Fruit fly (Drosophila melanogaster) whole organism, prepupa: ENCODE measurements around the gene GATAe.

ENCODE experiments used
- Blimp-1 ChIP-seq: fragments of 200-800 bp; sonication (Bioruptor generic); optimal IDR thresholded peaks from 3 replicates; lab custom pipeline; 2017; ENCODE audit warnings: missing biosample characterization, missing genetic modification characterization, mild to moderate bottlenecking, moderate library complexity, missing genetic modification reagents
- CG10631 ChIP-seq: fragments of 200-800 bp; sonication (Bioruptor generic); optimal IDR thresholded peaks from 2 replicates; lab custom pipeline; 2016; ENCODE audit warnings: missing biosample characterization, missing genetic modification characterization
- CG11902 ChIP-seq: fragments of 200-800 bp; sonication (Bioruptor generic); optimal IDR thresholded peaks from 3 replicates; lab custom pipeline; 2016; ENCODE audit warnings: missing biosample characterization, missing genetic modification characterization
- CG15336 ChIP-seq: fragments of 200-800 bp; sonication (Bioruptor generic); IDR thresholded peaks from 2 replicates; pipeline ENCODE4 v1.3.6; 2022; ENCODE audit warnings: missing biosample characterization, missing genetic modification characterization
- CG1621 ChIP-seq: fragments of 200-800 bp; sonication (Bioruptor generic); optimal IDR thresholded peaks from 3 replicates; lab custom pipeline; 2018; ENCODE audit warnings: missing biosample characterization, mild to moderate bottlenecking, missing genetic modification characterization
- CG3032 ChIP-seq: fragments of 200-800 bp; optimal IDR thresholded peaks from 2 replicates; lab custom pipeline; 2019; ENCODE audit warnings: missing biosample characterization, mild to moderate bottlenecking, missing genetic modification characterization, moderate library complexity
- CG31627 ChIP-seq: fragments of 200-800 bp; sonication (Bioruptor generic); optimal IDR thresholded peaks from 3 replicates; lab custom pipeline; 2016; ENCODE audit warnings: missing biosample characterization, missing genetic modification characterization
- CG34406 ChIP-seq: fragments of 200-800 bp; sonication (Bioruptor generic); optimal IDR thresholded peaks from 3 replicates; lab custom pipeline; 2016; ENCODE audit warnings: missing biosample characterization, missing genetic modification characterization
- CG6163 ChIP-seq: fragments of 200-800 bp; sonication (Bioruptor generic); IDR thresholded peaks from 3 replicates; pipeline ENCODE4 v1.3.6; 2022; ENCODE audit warnings: missing biosample characterization, missing genetic modification characterization
- CG6276 ChIP-seq: fragments of 200-800 bp; sonication (Bioruptor generic); optimal IDR thresholded peaks from 2 replicates; lab custom pipeline; 2017; ENCODE audit warnings: missing biosample characterization, mild to moderate bottlenecking, missing genetic modification characterization
- CG6808 ChIP-seq: fragments of 200-800 bp; sonication (Bioruptor generic); optimal IDR thresholded peaks from 3 replicates; lab custom pipeline; 2017; ENCODE audit warnings: missing biosample characterization, missing genetic modification characterization, mild to moderate bottlenecking, moderate library complexity, missing genetic modification reagents
- CG6854 ChIP-seq: fragments of 200-800 bp; sonication (Bioruptor generic); optimal IDR thresholded peaks from 2 replicates; lab custom pipeline; 2017; ENCODE audit warnings: missing biosample characterization, mild to moderate bottlenecking, missing genetic modification characterization
- CG8632 ChIP-seq: fragments of 200-800 bp; sonication (Bioruptor generic); optimal IDR thresholded peaks from 3 replicates; lab custom pipeline; 2016; ENCODE audit warnings: missing biosample characterization, missing genetic modification characterization
- CG9139 ChIP-seq: fragments of 200-800 bp; sonication (Bioruptor generic); optimal IDR thresholded peaks from 3 replicates; lab custom pipeline; 2017; ENCODE audit warnings: missing biosample characterization, mild to moderate bottlenecking, missing genetic modification characterization
- Eip75B ChIP-seq: fragments of 200-800 bp; sonication (Bioruptor generic); optimal IDR thresholded peaks from 3 replicates; lab custom pipeline; 2016; ENCODE audit warnings: missing biosample characterization, missing genetic modification characterization
- Eip78C ChIP-seq: fragments of 200-800 bp; sonication (Bioruptor generic); peaks from one replicate; lab custom pipeline; 2016; ENCODE audit warnings: missing biosample characterization, missing genetic modification characterization
- Eip93F ChIP-seq: fragments of 200-800 bp; sonication (Bioruptor generic); optimal IDR thresholded peaks from 2 replicates; lab custom pipeline; 2016; ENCODE audit warnings: missing biosample characterization, mild to moderate bottlenecking, missing genetic modification characterization
- Ets96B ChIP-seq: fragments of 200-800 bp; optimal IDR thresholded peaks from 2 replicates; lab custom pipeline; 2019; ENCODE audit warnings: missing biosample characterization, mild to moderate bottlenecking, missing genetic modification characterization, moderate library complexity
- Hr38 ChIP-seq: sonication (Bioruptor generic); optimal IDR thresholded peaks from 2 replicates; lab custom pipeline; 2016; ENCODE audit warnings: missing biosample characterization, missing genetic modification characterization
- Hr4 ChIP-seq: fragments of 200-800 bp; sonication (Bioruptor generic); optimal IDR thresholded peaks from 3 replicates; lab custom pipeline; 2016; ENCODE audit warnings: missing biosample characterization, missing genetic modification characterization
- Met ChIP-seq: fragments of 200-800 bp; sonication (Bioruptor generic); optimal IDR thresholded peaks from 3 replicates; lab custom pipeline; 2016; ENCODE audit warnings: missing biosample characterization, missing genetic modification characterization
- Sox102F ChIP-seq: fragments of 200-800 bp; sonication (Bioruptor generic); optimal IDR thresholded peaks from 2 replicates; lab custom pipeline; 2016; ENCODE audit warnings: missing biosample characterization, mild to moderate bottlenecking, missing genetic modification characterization
- Sox14 ChIP-seq: fragments of 200-800 bp; sonication (Bioruptor generic); optimal IDR thresholded peaks from 3 replicates; lab custom pipeline; 2016; ENCODE audit warnings: missing biosample characterization, missing genetic modification characterization
- Sox15 ChIP-seq: fragments of 200-800 bp; sonication (Bioruptor generic); optimal IDR thresholded peaks from 3 replicates; lab custom pipeline; 2016; ENCODE audit warnings: missing biosample characterization, missing genetic modification characterization
- achi ChIP-seq: fragments of 200-800 bp; sonication (Bioruptor generic); optimal IDR thresholded peaks from 3 replicates; lab custom pipeline; 2016; ENCODE audit warnings: missing biosample characterization, missing genetic modification characterization
- acj6 ChIP-seq: fragments of 200-800 bp; sonication (Bioruptor generic); optimal IDR thresholded peaks from 3 replicates; lab custom pipeline; 2016; ENCODE audit warnings: missing biosample characterization, missing genetic modification characterization
- cyc ChIP-seq: fragments of 200-800 bp; sonication (Bioruptor generic); optimal IDR thresholded peaks from 3 replicates; lab custom pipeline; 2016; ENCODE audit warnings: missing biosample characterization, missing genetic modification characterization
- dac ChIP-seq: fragments of 200-800 bp; sonication (Bioruptor generic); optimal IDR thresholded peaks from 2 replicates; lab custom pipeline; 2017; ENCODE audit warnings: missing biosample characterization, mild to moderate bottlenecking, missing genetic modification characterization
- eg ChIP-seq: fragments of 200-800 bp; sonication (Bioruptor generic); IDR thresholded peaks from 3 replicates; pipeline ENCODE4 v1.3.6; 2022; ENCODE audit warnings: missing biosample characterization, missing genetic modification characterization
- esn ChIP-seq: fragments of 200-800 bp; sonication (Bioruptor generic); optimal IDR thresholded peaks from 2 replicates; lab custom pipeline; 2016; ENCODE audit warnings: missing biosample characterization, mild to moderate bottlenecking, missing genetic modification characterization, moderate library complexity
- fd85E ChIP-seq: fragments of 200-800 bp; sonication (Bioruptor generic); optimal IDR thresholded peaks from 3 replicates; lab custom pipeline; 2016; ENCODE audit warnings: missing biosample characterization, missing genetic modification characterization
- lz ChIP-seq: fragments of 200-800 bp; sonication (Bioruptor generic); optimal IDR thresholded peaks from 3 replicates; lab custom pipeline; 2016; ENCODE audit warnings: missing biosample characterization, missing genetic modification characterization
- pdm3 ChIP-seq: fragments of 200-800 bp; sonication (Bioruptor generic); optimal IDR thresholded peaks from 3 replicates; lab custom pipeline; 2016; ENCODE audit warnings: missing biosample characterization, missing genetic modification characterization
- salr ChIP-seq, 2 experiments: fragments of 200-800 bp; sonication (Bioruptor generic); optimal IDR thresholded peaks; 3 replicates each; lab custom pipeline; 2016 to 2018; ENCODE audit warnings: missing biosample characterization in 2 of 2, missing genetic modification characterization in 2 of 2, mild to moderate bottlenecking in 1 of 2
- spab ChIP-seq: fragments of 200-800 bp; sonication (Bioruptor generic); optimal IDR thresholded peaks from 2 replicates; lab custom pipeline; 2017; ENCODE audit warnings: missing biosample characterization, mild to moderate bottlenecking, missing genetic modification characterization, missing genetic modification reagents
- ss ChIP-seq, 2 experiments: fragments of 200-800 bp; sonication (Bioruptor generic); optimal IDR thresholded peaks; 2 replicates in 1 of 2; 3 replicates in 1 of 2; lab custom pipeline; 2017 to 2018; ENCODE audit warnings: mild to moderate bottlenecking in 2 of 2, missing biosample characterization in 2 of 2, missing genetic modification characterization in 2 of 2, moderate library complexity in 1 of 2
- svp ChIP-seq: fragments of 200-800 bp; sonication (Bioruptor generic); peaks from one replicate; lab custom pipeline; 2016; ENCODE audit warnings: missing biosample characterization, missing genetic modification characterization
- topi ChIP-seq: fragments of 200-800 bp; sonication (Bioruptor generic); optimal IDR thresholded peaks from 3 replicates; lab custom pipeline; 2016; ENCODE audit warnings: missing biosample characterization, missing genetic modification characterization
- vri ChIP-seq: fragments of 200-800 bp; sonication (Bioruptor generic); optimal IDR thresholded peaks from 3 replicates; lab custom pipeline; 2016; ENCODE audit warnings: missing biosample characterization, mild to moderate bottlenecking, missing genetic modification characterization

The GATAe gene

DNA sequence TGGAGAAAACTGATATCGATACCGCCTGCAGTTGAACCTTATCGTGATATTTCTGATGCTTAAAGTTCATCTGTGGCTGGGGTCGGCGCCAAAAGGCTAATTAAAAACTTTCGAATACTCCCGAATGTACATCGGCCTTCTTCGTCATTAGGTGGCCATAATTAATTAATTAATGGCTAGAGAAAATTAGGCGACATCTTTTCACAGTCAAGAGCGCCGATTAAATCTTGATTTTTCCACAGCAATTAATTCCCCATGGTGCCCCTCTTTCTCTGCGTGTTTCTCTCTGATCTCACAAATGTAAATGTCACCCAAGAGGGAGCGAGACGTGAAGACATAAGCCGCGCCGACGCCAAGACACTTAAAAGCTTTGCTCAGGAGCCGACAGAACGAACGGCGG is 21.5 kb downstream of the GATAe start:
- TF ChIP-seq Ets96B (tag; lab: Kevin White, UChicago) (no peak), vri (GFP tag; lab: Kevin White, UChicago) (no peak), Eip93F (GFP tag; lab: Kevin White, UChicago) (no peak), esn (GFP tag; lab: Kevin White, UChicago) (no peak), CG1621 (no peak), salr (GFP tag; optimal IDR thresholded peaks at IDR 0.05; lab: Kevin White, UChicago) (no peak), CG9139 (GFP tag; lab: Kevin White, UChicago) (no peak), Blimp-1 (GFP tag; lab: Kevin White, UChicago) (no peak), CG6854 (GFP tag; lab: Kevin White, UChicago) (no peak), cyc (no peak), Sox15 (no peak), eg (GFP tag; lab: Robert Waterston, UW) (no peak), ss (GFP tag; optimal IDR thresholded peaks at IDR 0.05; lab: Kevin White, UChicago) (no peak), topi (GFP tag; lab: Kevin White, UChicago) (no peak), CG11902 (no peak), lz (no peak)

DNA sequence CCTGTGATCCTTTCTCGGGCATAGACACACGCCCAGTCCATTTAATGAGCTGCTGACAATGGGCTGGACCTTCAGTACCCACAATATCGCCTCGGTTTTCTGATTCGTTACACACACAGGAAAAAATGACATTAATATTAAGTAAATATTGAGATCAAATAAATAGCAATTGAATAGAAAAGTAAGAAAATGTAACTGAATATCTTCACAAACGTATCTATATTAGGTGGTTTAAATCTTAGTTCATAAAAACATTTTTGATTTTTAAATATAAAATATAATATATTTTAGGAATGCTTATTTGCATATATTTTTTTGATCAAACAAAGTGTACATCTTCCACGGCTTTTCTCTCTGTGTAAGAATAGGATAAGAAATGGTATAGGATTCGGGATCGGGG is 24.8 kb downstream of the GATAe start:
- no peak for TF ChIP-seq Ets96B (tag; lab: Kevin White, UChicago)
- no peak for TF ChIP-seq CG6276 (GFP tag; lab: Kevin White, UChicago)
- no peak for TF ChIP-seq CG8632 (GFP tag; lab: Kevin White, UChicago)
- TF ChIP-seq CG6808, result no peak
- TF ChIP-seq Eip75B (GFP tag; lab: Kevin White, UChicago), result no peak
- TF ChIP-seq CG9139 (GFP tag; lab: Kevin White, UChicago), result no peak
- no peak for TF ChIP-seq Sox14
- no peak for TF ChIP-seq achi (GFP tag; lab: Kevin White, UChicago)
- TF ChIP-seq cyc, result no peak
- TF ChIP-seq topi (GFP tag; lab: Kevin White, UChicago), result no peak
- TF ChIP-seq fd85E (GFP tag; lab: Kevin White, UChicago), result no peak
- no peak for TF ChIP-seq eg (GFP tag; lab: Robert Waterston, UW)
- TF ChIP-seq Hr4 (GFP tag; lab: Kevin White, UChicago), result no peak
- TF ChIP-seq CG3032 (tag; lab: Kevin White, UChicago), result no peak
- TF ChIP-seq, all 60 proteins: peak for 0

DNA sequence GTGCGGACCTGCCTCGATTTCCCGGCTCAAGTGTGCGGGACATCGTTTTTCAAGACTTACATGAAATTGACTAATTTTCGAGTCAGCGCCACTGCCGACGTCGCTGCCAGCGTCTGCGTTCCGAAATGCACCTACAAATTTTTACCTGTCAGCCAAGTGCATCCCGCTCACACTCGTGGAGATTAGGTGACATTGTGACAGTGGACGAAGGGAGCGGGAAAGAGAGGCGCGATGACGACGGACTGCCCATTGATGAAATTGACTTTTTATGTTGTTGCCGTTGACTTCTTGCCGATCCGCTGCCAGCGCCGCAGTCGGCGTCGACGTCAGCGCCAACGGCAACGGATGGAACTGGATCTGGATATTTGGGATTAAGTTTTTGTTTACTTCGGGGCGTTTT is 25.3 kb downstream of the GATAe start:
- TF ChIP-seq CG34406 (no peak), CG31627 (GFP tag; lab: Kevin White, UChicago) (no peak), CG15336 (no peak), CG10631 (GFP tag; lab: Kevin White, UChicago) (no peak), topi (GFP tag; lab: Kevin White, UChicago) (no peak), Eip93F (GFP tag; lab: Kevin White, UChicago) (no peak), Sox102F (GFP tag; lab: Kevin White, UChicago) (no peak), pdm3 (GFP tag; lab: Kevin White, UChicago) (no peak), Hr38 (GFP tag; lab: Kevin White, UChicago) (no peak), dac (no peak), spab (GFP tag; lab: Kevin White, UChicago) (no peak), Sox14 (no peak), Met (no peak), svp (GFP tag; lab: Kevin White, UChicago) (no peak)
- TF ChIP-seq, all 60 proteins: peak for 0

DNA sequence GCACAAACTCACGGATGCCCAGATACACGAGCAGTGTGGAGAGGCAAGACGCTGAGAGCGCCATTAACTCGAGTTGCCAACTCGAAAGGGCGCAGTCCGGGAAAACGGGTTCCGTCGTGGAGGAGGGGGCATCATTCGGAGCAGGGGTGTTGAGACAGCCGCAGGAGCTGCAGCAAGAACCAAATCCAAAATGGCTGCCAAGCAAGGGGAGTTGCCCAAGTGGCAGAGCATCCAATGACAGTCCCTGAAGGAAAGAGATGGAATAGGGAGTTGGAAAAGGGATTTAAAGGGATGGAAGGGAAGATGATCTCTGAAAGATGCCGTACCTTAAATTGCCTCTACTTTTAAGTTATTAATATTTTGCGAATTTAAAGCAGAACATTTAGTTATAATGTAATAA is 29.1 kb downstream of the GATAe start:
- TF ChIP-seq acj6 (GFP tag; lab: Kevin White, UChicago) (no peak), Eip78C (GFP tag; lab: Kevin White, UChicago) (peak; percentile 17), CG1621 (peak; percentile 32), CG6163 (GFP tag; lab: Robert Waterston, UW) (0 out of 3 replicates have a peak, but pooled peaks have one; percentile 29)
